Worm (Caenorhabditis elegans) whole organism, young adult: ENCODE data around the gene F59B10.5.
A peak's percentile ranks its signal among the peaks of the same experiment; 100 is the strongest.

Experiments
- B0035.1 ChIP-seq: sonication (generic microtip); optimal IDR thresholded peaks from 2 replicates; lab custom pipeline; 2016; ENCODE audit warnings: missing genetic modification characterization, mild to moderate bottlenecking, missing compliant biosample characterization, missing genotype, missing genetic modification reagents
- B0261.1 ChIP-seq: sonication (generic microtip); optimal IDR thresholded peaks from 2 replicates; lab custom pipeline; 2016; ENCODE audit warnings: mild to moderate bottlenecking, missing genetic modification characterization, moderate library complexity, missing compliant biosample characterization
- B0336.3 ChIP-seq: fragments of 200-800 bp; sonication (Bioruptor generic); IDR thresholded peaks from 2 replicates; pipeline ENCODE4 v1.3.6; 2022; ENCODE audit warnings: missing genetic modification characterization, missing compliant biosample characterization
- C06A6.2 ChIP-seq: fragments of 200-800 bp; sonication (Bioruptor generic); conservative IDR thresholded peaks from 2 replicates; pipeline ENCODE4 v1.3.6; 2022; ENCODE audit warnings: missing genetic modification characterization, missing compliant biosample characterization
- C17E4.6 ChIP-seq: fragments of 200-800 bp; sonication (Bioruptor generic); IDR thresholded peaks from 2 replicates; pipeline ENCODE4 v1.3.6; 2022; ENCODE audit warnings: missing genetic modification reagents, missing genetic modification characterization, missing compliant biosample characterization
- F22D6.2 ChIP-seq: sonication (generic microtip); optimal IDR thresholded peaks from 2 replicates; lab custom pipeline; 2016; ENCODE audit warnings: mild to moderate bottlenecking, missing genetic modification characterization, missing compliant biosample characterization
- F37B4.10 ChIP-seq: fragments of 200-800 bp; sonication (Bioruptor generic); IDR thresholded peaks from 2 replicates; pipeline ENCODE4 v1.3.6; 2022; ENCODE audit warnings: missing genetic modification characterization, missing compliant biosample characterization
- F39B2.1 ChIP-seq: fragments of 200-800 bp; sonication (Bioruptor generic); IDR thresholded peaks from 2 replicates; pipeline ENCODE4 v1.3.6; 2022; ENCODE audit warnings: missing genetic modification reagents, missing genetic modification characterization, missing compliant biosample characterization
- K11D2.4 ChIP-seq: fragments of 200-800 bp; sonication (Bioruptor generic); IDR thresholded peaks from 2 replicates; pipeline ENCODE4 v1.3.6; 2022; ENCODE audit warnings: missing genetic modification reagents, missing genetic modification characterization, missing compliant biosample characterization
- T07F8.4 ChIP-seq: sonication (generic microtip); optimal IDR thresholded peaks from 2 replicates; lab custom pipeline; 2016; ENCODE audit warnings: mild to moderate bottlenecking, missing genetic modification characterization, moderate library complexity, missing compliant biosample characterization
- T26A5.8 ChIP-seq: sonication (generic microtip); optimal IDR thresholded peaks from 2 replicates; lab custom pipeline; 2016; ENCODE audit warnings: missing genetic modification characterization, missing compliant biosample characterization
- Y67H2A.10 ChIP-seq: fragments of 200-800 bp; sonication (Bioruptor generic); conservative IDR thresholded peaks from 2 replicates; pipeline ENCODE4 v1.3.6; 2022; ENCODE audit warnings: missing genetic modification reagents, missing genetic modification characterization, missing compliant biosample characterization
- Y95B8A.8 ChIP-seq: fragments of 200-800 bp; sonication (Bioruptor generic); IDR thresholded peaks from 2 replicates; pipeline ENCODE4 v1.3.6; 2022; ENCODE audit warnings: missing genetic modification reagents, missing genetic modification characterization, missing compliant biosample characterization
- akir-1 ChIP-seq: fragments of 200-800 bp; sonication (Bioruptor generic); optimal IDR thresholded peaks from 2 replicates; lab custom pipeline; 2018; ENCODE audit warnings: mild to moderate bottlenecking, missing genetic modification characterization, moderate library complexity, missing compliant biosample characterization
- aptf-2 ChIP-seq: fragments of 200-800 bp; sonication (Bioruptor generic); conservative IDR thresholded peaks from 2 replicates; pipeline ENCODE4 v1.3.6; 2022; ENCODE audit warnings: missing genetic modification reagents, missing genetic modification characterization, missing compliant biosample characterization
- aptf-3 ChIP-seq: fragments of 200-800 bp; sonication (Bioruptor generic); IDR thresholded peaks from 2 replicates; pipeline ENCODE4 v1.3.6; 2022; ENCODE audit warnings: missing genetic modification characterization, missing compliant biosample characterization
- athp-1 ChIP-seq: sonication (generic microtip); optimal IDR thresholded peaks from 2 replicates; lab custom pipeline; 2017; ENCODE audit warnings: mild to moderate bottlenecking, missing genetic modification characterization, missing compliant biosample characterization
- attf-3 ChIP-seq: fragments of 200-800 bp; sonication (Bioruptor generic); conservative IDR thresholded peaks from 2 replicates; pipeline ENCODE4 v1.3.6; 2022; ENCODE audit warnings: missing genetic modification reagents, missing genetic modification characterization, missing compliant biosample characterization
- ceh-27 ChIP-seq: fragments of 200-800 bp; sonication (Bioruptor generic); optimal IDR thresholded peaks from 2 replicates; lab custom pipeline; 2018; ENCODE audit warnings: mild to moderate bottlenecking, missing genetic modification characterization, moderate library complexity, missing compliant biosample characterization
- ceh-40 ChIP-seq: fragments of 200-800 bp; sonication (Bioruptor generic); IDR thresholded peaks from 2 replicates; pipeline ENCODE4 v1.3.6; 2022; ENCODE audit warnings: missing genetic modification characterization, missing compliant biosample characterization
- ceh-58 ChIP-seq: fragments of 200-800 bp; sonication (Bioruptor generic); IDR thresholded peaks from 2 replicates; pipeline ENCODE4 v1.3.6; 2022; ENCODE audit warnings: missing genetic modification characterization, missing compliant biosample characterization
- ceh-91 ChIP-seq: fragments of 200-800 bp; sonication (Bioruptor generic); IDR thresholded peaks from 2 replicates; pipeline ENCODE4 v1.3.6; 2022; ENCODE audit warnings: missing genetic modification reagents, missing genetic modification characterization, missing compliant biosample characterization
- dox-1 ChIP-seq: fragments of 200-800 bp; sonication (Bioruptor generic); IDR thresholded peaks from 2 replicates; pipeline ENCODE4 v1.3.6; 2022; ENCODE audit warnings: missing genetic modification reagents, missing genetic modification characterization, missing compliant biosample characterization
- efl-1 ChIP-seq: fragments of 150-350 bp; optimal IDR thresholded peaks from 2 replicates; lab custom pipeline; 2014; ENCODE audit warnings: missing biosample characterization, missing genetic modification reagents, missing genetic modification characterization
- gei-17 ChIP-seq: fragments of 200-800 bp; sonication (Bioruptor generic); optimal IDR thresholded peaks from 2 replicates; lab custom pipeline; 2018; ENCODE audit warnings: mild to moderate bottlenecking, missing genetic modification characterization, missing compliant biosample characterization
- hmg-1.2 ChIP-seq: fragments of 200-800 bp; sonication (Bioruptor generic); IDR thresholded peaks from 2 replicates; pipeline ENCODE4 v1.3.6; 2022; ENCODE audit warnings: missing genetic modification reagents, missing genetic modification characterization, missing compliant biosample characterization
- lag-1 ChIP-seq: fragments of 200-800 bp; sonication (Bioruptor generic); IDR thresholded peaks from 2 replicates; pipeline ENCODE4 v1.3.6; 2022; ENCODE audit warnings: missing genetic modification reagents, missing genetic modification characterization, missing compliant biosample characterization
- let-526 ChIP-seq: fragments of 200-800 bp; sonication (Bioruptor generic); IDR thresholded peaks from 2 replicates; pipeline ENCODE4 v1.3.6; 2022; ENCODE audit warnings: missing genetic modification reagents, missing genetic modification characterization, missing compliant biosample characterization
- let-607 ChIP-seq, 2 experiments: fragments of 200-800 bp in 1 of 2; sonication (Bioruptor generic) in 1 of 2; sonication (generic microtip) in 1 of 2; optimal IDR thresholded peaks; 2 replicates each; lab custom pipeline; 2016 to 2018; ENCODE audit warnings: mild to moderate bottlenecking in 2 of 2, missing compliant biosample characterization in 2 of 2, missing genetic modification characterization in 2 of 2, moderate library complexity in 2 of 2, missing genotype in 1 of 2
- lin-26 ChIP-seq: fragments of 200-800 bp; sonication (Bioruptor generic); IDR thresholded peaks from 2 replicates; pipeline ENCODE4 v1.3.6; 2022; ENCODE audit warnings: missing genetic modification reagents, missing genetic modification characterization, missing compliant biosample characterization
- lir-1 ChIP-seq: fragments of 200-800 bp; sonication (Bioruptor generic); conservative IDR thresholded peaks from 2 replicates; pipeline ENCODE4 v1.3.6; 2022; ENCODE audit warnings: missing genetic modification reagents, missing genetic modification characterization, missing compliant biosample characterization
- madf-6 ChIP-seq: fragments of 200-800 bp; sonication (Bioruptor generic); IDR thresholded peaks from 2 replicates; pipeline ENCODE4 v1.3.6; 2022; ENCODE audit warnings: missing genetic modification reagents, missing genetic modification characterization, missing compliant biosample characterization
- mel-28 ChIP-seq: sonication (generic microtip); optimal IDR thresholded peaks from 2 replicates; lab custom pipeline; 2016; ENCODE audit warnings: borderline replicate concordance, mild to moderate bottlenecking, missing genetic modification characterization, missing compliant biosample characterization
- nfya-2 ChIP-seq: fragments of 200-800 bp; sonication (Bioruptor generic); IDR thresholded peaks from 2 replicates; pipeline ENCODE4 v1.3.6; 2022; ENCODE audit warnings: missing genetic modification reagents, missing genetic modification characterization, missing compliant biosample characterization
- nhr-120 ChIP-seq: fragments of 200-800 bp; sonication (Bioruptor generic); IDR thresholded peaks from 2 replicates; pipeline ENCODE4 v1.3.6; 2022; ENCODE audit warnings: missing genetic modification characterization, missing compliant biosample characterization
- nhr-179 ChIP-seq: sonication (generic microtip); optimal IDR thresholded peaks from 2 replicates; lab custom pipeline; 2016; ENCODE audit warnings: mild to moderate bottlenecking, missing genetic modification characterization, missing compliant biosample characterization
- nhr-80 ChIP-seq: sonication (generic microtip); optimal IDR thresholded peaks from 2 replicates; lab custom pipeline; 2016; ENCODE audit warnings: missing genetic modification characterization, missing compliant biosample characterization
- nhr-90 ChIP-seq: sonication (generic microtip); optimal IDR thresholded peaks from 2 replicates; lab custom pipeline; 2016; ENCODE audit warnings: missing genotype, mild to moderate bottlenecking, missing genetic modification characterization, missing compliant biosample characterization
- pbrm-1 ChIP-seq: fragments of 200-800 bp; sonication (Bioruptor generic); IDR thresholded peaks from 2 replicates; pipeline ENCODE4 v1.3.6; 2022; ENCODE audit warnings: missing genetic modification reagents, missing genetic modification characterization, missing compliant biosample characterization
- pha-4 ChIP-seq: fragments of 150-350 bp; sonication (generic microtip); optimal IDR thresholded peaks from 2 replicates; lab custom pipeline; 2014; ENCODE audit warnings: missing biosample characterization, missing genetic modification reagents, missing genetic modification characterization
- rpc-1 ChIP-seq, 2 experiments: fragments of 150-350 bp in 1 of 2; sonication (generic microtip) in 1 of 2; optimal IDR thresholded peaks; 2 replicates each; lab custom pipeline; 2014 to 2018; ENCODE audit warnings: missing biosample characterization in 1 of 2, missing genetic modification characterization in 1 of 2, missing genetic modification reagents in 1 of 2, missing genotype in 1 of 2
- sdz-38 ChIP-seq: sonication (generic microtip); optimal IDR thresholded peaks from 2 replicates; lab custom pipeline; 2016; ENCODE audit warnings: missing genotype, missing genetic modification characterization, missing compliant biosample characterization
- snpc-1.3 ChIP-seq: sonication (generic microtip); optimal IDR thresholded peaks from 2 replicates; lab custom pipeline; 2017; ENCODE audit warnings: missing genetic modification characterization, mild to moderate bottlenecking, missing compliant biosample characterization, antibody characterized with exemption, moderate library complexity, missing genotype, missing genetic modification reagents; ENCODE audit not compliant: insufficient read depth
- somi-1 ChIP-seq: fragments of 200-800 bp; sonication (Bioruptor generic); optimal IDR thresholded peaks from 2 replicates; lab custom pipeline; 2018; ENCODE audit warnings: mild to moderate bottlenecking, missing genetic modification characterization, missing compliant biosample characterization
- tbx-9 ChIP-seq: sonication (generic microtip); optimal IDR thresholded peaks from 2 replicates; lab custom pipeline; 2016; ENCODE audit warnings: borderline replicate concordance, missing genetic modification characterization, inconsistent platforms, missing compliant biosample characterization
- unc-62 ChIP-seq: fragments of 150-350 bp; optimal IDR thresholded peaks from 2 replicates; lab custom pipeline; 2014; ENCODE audit warnings: missing biosample characterization, missing genetic modification reagents, missing genetic modification characterization
- ztf-25 ChIP-seq: fragments of 200-800 bp; sonication (Bioruptor generic); IDR thresholded peaks from 2 replicates; pipeline ENCODE4 v1.3.6; 2022; ENCODE audit warnings: missing genetic modification reagents, missing genetic modification characterization, missing compliant biosample characterization
- ztf-3 ChIP-seq: fragments of 200-800 bp; sonication (Bioruptor generic); optimal IDR thresholded peaks from 2 replicates; lab custom pipeline; 2018; ENCODE audit warnings: mild to moderate bottlenecking, missing genetic modification characterization, missing compliant biosample characterization

Gene F59B10.5

DNA sequence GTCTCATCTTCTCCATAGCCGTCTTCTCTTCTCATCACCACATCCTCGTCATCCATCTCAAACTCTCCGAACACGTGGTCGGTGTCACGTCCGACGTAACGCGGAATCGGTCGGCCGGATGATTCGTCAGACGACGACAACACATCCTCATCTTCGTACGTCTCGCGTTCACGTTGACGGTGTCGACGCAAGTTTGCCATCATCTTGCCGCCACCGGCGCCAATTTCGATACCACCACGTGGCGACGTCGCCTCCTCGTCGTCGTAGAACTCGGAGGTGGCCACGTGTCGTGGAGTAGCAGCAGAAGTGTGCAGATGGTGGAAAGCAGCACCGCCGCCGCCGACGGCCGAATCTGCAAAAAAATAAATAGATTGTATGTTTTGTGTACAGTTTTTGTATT is 23.8 kb upstream of the F59B10.5 start (continued):
- TF ChIP-seq sdz-38 (no peak), ceh-27 (GFP tag; lab: Kevin White, UChicago) (no peak), F22D6.2 (tag; lab: Kevin White, UChicago) (no peak), T26A5.8 (no peak), ztf-25 (GFP tag; lab: Robert Waterston, UW) (no peak), mel-28 (tag; lab: Kevin White, UChicago) (no peak), Y67H2A.10 (GFP tag; lab: Robert Waterston, UW) (no peak; the same call in 1 of the 2 replicates), nhr-179 (tag; lab: Kevin White, UChicago) (no peak), unc-62 (GFP tag; lab: Kevin White, UChicago) (no peak), dox-1 (GFP tag; lab: Robert Waterston, UW) (peak; percentile 49), athp-1 (tag; lab: Kevin White, UChicago) (peak; percentile 17), nhr-80 (tag; lab: Kevin White, UChicago) (no peak), F39B2.1 (GFP tag; lab: Robert Waterston, UW) (peak; percentile 6; the same call in 1 of the 2 replicates), let-526 (0 out of 2 replicates have a peak, but pooled peaks have one; percentile 52), ceh-40 (no peak), nfya-2 (no peak), ztf-3 (GFP tag; lab: Kevin White, UChicago) (peak; percentile 35), C06A6.2 (GFP tag; lab: Robert Waterston, UW) (peak; percentile 64), T07F8.4 (tag; lab: Kevin White, UChicago) (peak; percentile 6), efl-1 (GFP tag; lab: Kevin White, UChicago) (no peak), aptf-2 (GFP tag; lab: Robert Waterston, UW) (no peak; the same call in 1 of the 2 replicates), let-607 (tag; optimal IDR thresholded peaks at IDR 0.05; lab: Kevin White, UChicago) (peak in 1 of 2 experiments; percentile 0), B0336.3 (GFP tag; lab: Robert Waterston, UW) (peak; percentile 66; the same call in 1 of the 2 replicates), K11D2.4 (peak; percentile 63; the same call in 1 of the 2 replicates), somi-1 (GFP tag; lab: Kevin White, UChicago) (peak; percentile 50), B0261.1 (tag; lab: Kevin White, UChicago) (no peak), ceh-91 (no peak), nhr-120 (GFP tag; lab: Robert Waterston, UW) (0 out of 2 replicates have a peak, but pooled peaks have one; percentile 23), pbrm-1 (GFP tag; lab: Robert Waterston, UW) (peak; percentile 42; the same call in 1 of the 2 replicates), akir-1 (GFP tag; lab: Kevin White, UChicago) (no peak), attf-3 (no peak), Y95B8A.8 (GFP tag; lab: Robert Waterston, UW) (peak; percentile 77; the same call in 1 of the 2 replicates), ceh-58 (GFP tag; lab: Robert Waterston, UW) (no peak), B0035.1 (no peak), aptf-3 (GFP tag; lab: Robert Waterston, UW) (no peak; the same call in 1 of the 2 replicates), snpc-1.3 (tag; lab: Kevin White, UChicago) (no peak), tbx-9 (tag; lab: Kevin White, UChicago) (no peak), nhr-90 (tag; lab: Kevin White, UChicago) (no peak), pha-4 (tag; lab: Kevin White, UChicago) (no peak), madf-6 (GFP tag; lab: Robert Waterston, UW) (no peak), hmg-1.2 (GFP tag; lab: Robert Waterston, UW) (peak; percentile 21; the same call in 1 of the 2 replicates), F37B4.10 (no peak), C17E4.6 (peak; percentile 6; the same call in 1 of the 2 replicates), lir-1 (no peak; the same call in 1 of the 2 replicates), lin-26 (GFP tag; lab: Robert Waterston, UW) (no peak; the same call in 1 of the 2 replicates), rpc-1 (optimal IDR thresholded peaks at IDR 0.05; lab: Kevin White, UChicago) (no peak), rpc-1 (tag; optimal IDR thresholded peaks at IDR 0.05; lab: Kevin White, UChicago) (no peak), lag-1 (no peak), gei-17 (GFP tag; lab: Kevin White, UChicago) (no peak)
